Fruit fly (Drosophila melanogaster) whole organism, adult: ENCODE measurements around the gene ND-SGDH.

ENCODE experiments used
- CG12768 ChIP-seq: fragments of 200-800 bp; sonication (Bioruptor generic); optimal IDR thresholded peaks from 2 replicates; lab custom pipeline; 2017; ENCODE audit warnings: missing biosample characterization, missing genetic modification characterization, mild to moderate bottlenecking, moderate library complexity, missing genetic modification reagents
- CG14711 ChIP-seq: fragments of 200-800 bp; sonication (Bioruptor generic); optimal IDR thresholded peaks from 2 replicates; lab custom pipeline; 2018; ENCODE audit warnings: missing biosample characterization, mild to moderate bottlenecking, missing genetic modification characterization, moderate library complexity
- kay ChIP-seq: fragments of 200-800 bp; sonication (Bioruptor generic); peaks from one replicate; lab custom pipeline; 2016; ENCODE audit warnings: missing biosample characterization, missing genetic modification characterization, borderline replicate concordance
- toe ChIP-seq: fragments of 200-800 bp; sonication (Bioruptor generic); optimal IDR thresholded peaks from 2 replicates; lab custom pipeline; 2016; ENCODE audit warnings: missing biosample characterization, missing genetic modification characterization

DNA sequence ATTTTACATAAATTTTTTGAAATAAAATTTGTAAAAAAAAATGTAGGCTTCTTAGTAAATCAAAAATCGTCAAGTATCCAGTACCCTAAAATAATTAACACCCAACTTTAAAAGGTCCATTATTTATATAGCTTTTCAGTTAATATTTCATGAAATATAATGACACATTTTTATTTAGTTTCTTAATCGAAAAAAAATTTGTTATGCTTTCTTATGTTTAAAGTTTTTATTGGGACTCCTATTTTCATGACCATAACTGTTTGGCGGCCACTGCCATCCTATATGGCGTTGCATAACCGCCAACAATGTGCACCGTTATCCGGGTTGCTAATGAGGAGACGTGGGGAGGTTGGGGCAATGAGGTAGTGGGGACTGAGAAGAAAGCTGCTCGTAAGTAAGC is 29.9 kb downstream of the ND-SGDH start:
- TF ChIP-seq CG12768 (GFP tag; lab: Kevin White, UChicago): no peak
- TF ChIP-seq CG14711 (tag; lab: Kevin White, UChicago): no peak
- no peak for TF ChIP-seq toe
- TF ChIP-seq kay (GFP tag; lab: Kevin White, UChicago): no peak
